Worm (Caenorhabditis elegans): ENCODE measurements around the gene kup-1.
A peak's percentile ranks its signal among the peaks of the same experiment; 100 is the strongest.

Gene kup-1

DNA sequence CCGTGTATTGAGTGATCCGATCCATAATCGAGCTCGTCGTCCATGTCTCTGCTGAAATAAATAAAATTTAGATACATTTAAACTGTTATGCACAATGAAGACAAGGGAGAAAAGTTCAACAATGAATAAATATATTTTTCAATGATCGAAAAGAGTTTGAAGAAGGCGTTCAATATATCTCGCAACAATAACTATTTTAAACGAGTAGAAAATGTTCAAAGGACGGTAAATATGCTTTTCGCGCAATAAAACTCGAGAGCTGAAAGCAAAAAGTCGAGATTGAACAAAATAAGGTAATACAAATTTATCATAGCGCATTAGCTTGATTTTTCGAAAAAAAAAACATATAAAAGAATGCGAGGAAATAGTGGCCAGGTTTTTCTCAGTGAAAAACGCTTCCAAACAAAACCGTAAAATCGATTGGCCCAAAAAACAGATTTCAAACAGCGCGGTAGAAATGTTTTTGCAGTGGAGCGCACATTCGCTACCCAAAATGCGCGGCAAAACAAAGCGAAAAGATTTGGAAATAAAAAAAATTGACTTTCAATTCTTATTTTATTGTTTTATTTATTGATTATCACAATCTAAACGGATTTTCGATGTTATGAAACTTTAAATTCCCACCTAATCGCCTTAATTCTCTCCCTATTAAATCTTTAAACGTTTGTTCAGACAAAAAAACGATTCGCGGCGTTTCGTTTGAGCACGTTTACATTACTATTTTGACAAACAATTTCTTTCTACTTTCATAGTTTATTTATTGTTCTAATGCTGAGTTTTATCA is at the start of gene kup-1, which contains the start of gene F10C2.4:
kup-1 (minus strand) TSS at position 51 of the 784 bp plus-strand sequence.
F10C2.4 (plus strand) TSS at position 734 of the 784 bp plus-strand sequence.
- TF ChIP-seq unc-62 (GFP tag; optimal IDR thresholded peaks at IDR 0.05) (no peak), elt-1 (tag; optimal IDR thresholded peaks at IDR 0.05) (no peak), lsy-2 (tag; optimal IDR thresholded peaks at IDR 0.05) (no peak), lin-39 (tag; optimal IDR thresholded peaks at IDR 0.05) (no peak), Y55F3AM.14 (GFP tag; optimal IDR thresholded peaks at IDR 0.05) (no peak), nhr-10 (tag; optimal IDR thresholded peaks at IDR 0.05) (no peak), ztf-4 (tag; optimal IDR thresholded peaks at IDR 0.05) (no peak), F13H6.1 (tag; optimal IDR thresholded peaks at IDR 0.05) (no peak), unc-39 (tag; optimal IDR thresholded peaks at IDR 0.05) (no peak), sma-3 (GFP tag; optimal IDR thresholded peaks at IDR 0.05) (peak; percentile 66), sma-9 (GFP tag; optimal IDR thresholded peaks at IDR 0.05) (no peak), sma-9 (tag; optimal IDR thresholded peaks at IDR 0.05) (no peak), ztf-11 (tag; optimal IDR thresholded peaks at IDR 0.05) (no peak), nhr-6 (tag; optimal IDR thresholded peaks at IDR 0.05) (no peak), snpc-4 (tag; optimal IDR thresholded peaks at IDR 0.05) (no peak), C34F6.9 (tag; optimal IDR thresholded peaks at IDR 0.05) (peak; percentile 67), ceh-82 (tag; optimal IDR thresholded peaks at IDR 0.05) (no peak), nhr-25 (tag; optimal IDR thresholded peaks at IDR 0.05) (no peak), aly-2 (tag; optimal IDR thresholded peaks at IDR 0.05) (no peak), nhr-237 (tag; optimal IDR thresholded peaks at IDR 0.05) (no peak), ztf-1 (GFP tag; conservative IDR thresholded peaks at IDR 0.05) (no peak), lin-11 (tag; optimal IDR thresholded peaks at IDR 0.05) (no peak), ama-1 (optimal IDR thresholded peaks at IDR 0.05) (no peak), nhr-77 (tag; optimal IDR thresholded peaks at IDR 0.05) (no peak), nhr-21 (tag; optimal IDR thresholded peaks at IDR 0.05) (no peak), egl-27 (tag; optimal IDR thresholded peaks at IDR 0.05) (no peak), sem-4 (tag; optimal IDR thresholded peaks at IDR 0.05) (no peak), mdl-1 (tag; optimal IDR thresholded peaks at IDR 0.05) (no peak), crh-2 (tag; optimal IDR thresholded peaks at IDR 0.05) (peak; percentile 41), nhr-23 (tag; optimal IDR thresholded peaks at IDR 0.05) (no peak), gmeb-1 (tag; optimal IDR thresholded peaks at IDR 0.05) (peak; percentile 90), zag-1 (tag; optimal IDR thresholded peaks at IDR 0.05) (no peak), unc-55 (GFP tag; optimal IDR thresholded peaks at IDR 0.05) (peak; percentile 79), ZK546.5 (tag; optimal IDR thresholded peaks at IDR 0.05) (no peak), skn-1 (tag; optimal IDR thresholded peaks at IDR 0.05) (no peak), elt-3 (tag; optimal IDR thresholded peaks at IDR 0.05) (no peak), nhr-129 (tag; optimal IDR thresholded peaks at IDR 0.05) (peak; percentile 48), peb-1 (tag; optimal IDR thresholded peaks at IDR 0.05) (no peak), nhr-12 (tag; optimal IDR thresholded peaks at IDR 0.05) (no peak), nhr-11 (tag; optimal IDR thresholded peaks at IDR 0.05) (no peak), ceh-16 (tag; optimal IDR thresholded peaks at IDR 0.05) (no peak), lin-13 (GFP tag; optimal IDR thresholded peaks at IDR 0.05) (peak; percentile 45), mab-5 (tag; optimal IDR thresholded peaks at IDR 0.05) (no peak), dmd-4 (tag; optimal IDR thresholded peaks at IDR 0.05) (no peak), alr-1 (tag; optimal IDR thresholded peaks at IDR 0.05) (no peak), R02D3.7 (tag; optimal IDR thresholded peaks at IDR 0.05) (no peak), mbf-1 (tag; optimal IDR thresholded peaks at IDR 0.05) (no peak), fos-1 (tag; optimal IDR thresholded peaks at IDR 0.05) (no peak), blmp-1 (tag; optimal IDR thresholded peaks at IDR 0.05; ENCODE audit: insufficient read depth) (no peak)

All from whole organism, L2 larva.